Fruit fly (Drosophila melanogaster): ENCODE data around the gene CG14229.

The CG14229 gene

dm6 chrX:19696845-19697244 lies 1.8 kb upstream of the CG14229 start, which contains the start of gene Cdc42:
TSS of gene Cdc42 (plus strand) at chrX:19697091.
- no peak for TF ChIP-seq noc (tag; optimal IDR thresholded peaks at IDR 0.05)

- peak; percentile 77 for TF ChIP-seq noc (tag; optimal IDR thresholded peaks at IDR 0.05)
Observed at dm6 chrX:19692951-19693698, 1.9 kb downstream of the CG14229 start, which contains the start of gene Mer. TSS of gene Mer (minus strand) at chrX:19693500.

dm6 chrX:19690050-19690449 lies 5.0 kb downstream of the CG14229 start:
- TF ChIP-seq noc (tag; optimal IDR thresholded peaks at IDR 0.05) = no peak

dm6 chrX:19688848-19689247 lies 6.2 kb downstream of the CG14229 start, which contains the start of gene CG14227:
TSS of gene CG14227 (minus strand) at chrX:19688948.
- TF ChIP-seq noc (tag; optimal IDR thresholded peaks at IDR 0.05) = no peak

- no peak for TF ChIP-seq noc (tag; optimal IDR thresholded peaks at IDR 0.05)
Observed at dm6 chrX:19684048-19684447, 11.0 kb downstream of the CG14229 start.

- TF ChIP-seq noc (tag; optimal IDR thresholded peaks at IDR 0.05) = peak; percentile 42
Observed at dm6 chrX:19683040-19683875, 11.8 kb downstream of the CG14229 start, which contains the start of the genes dome and Ubqn. TSS of gene dome (minus strand) at chrX:19683518. TSS of gene Ubqn (plus strand) at chrX:19683808.

- no peak for TF ChIP-seq noc (tag; optimal IDR thresholded peaks at IDR 0.05)
Observed at dm6 chrX:19679207-19679606, 15.8 kb downstream of the CG14229 start.

dm6 chrX:19675662-19676061 lies 19.4 kb downstream of the CG14229 start, which contains the start of gene et:
TSS of gene et (minus strand) at chrX:19675891.
- TF ChIP-seq noc (tag; optimal IDR thresholded peaks at IDR 0.05) = no peak

- TF ChIP-seq noc (tag; optimal IDR thresholded peaks at IDR 0.05) = peak; percentile 99
Observed at dm6 chrX:19668405-19668804, 26.6 kb downstream of the CG14229 start.

- TF ChIP-seq noc (tag; optimal IDR thresholded peaks at IDR 0.05) = no peak
Observed at dm6 chrX:19667444-19668104, 27.5 kb downstream of the CG14229 start.

dm6 chrX:19666991-19667409 lies 28.1 kb downstream of the CG14229 start, which contains the start of gene Zw:
TSS of gene Zw (plus strand) at chrX:19667252.
- peak; percentile 26 for TF ChIP-seq noc (tag; optimal IDR thresholded peaks at IDR 0.05)

dm6 chrX:19665684-19666141 lies 29.3 kb downstream of the CG14229 start:
- TF ChIP-seq noc (tag; optimal IDR thresholded peaks at IDR 0.05) = peak; percentile 30

- TF ChIP-seq noc (tag; optimal IDR thresholded peaks at IDR 0.05) = no peak
Observed at dm6 chrX:19663859-19664728, 31.0 kb downstream of the CG14229 start, which contains the start of the genes CG14223 and Ssu72. TSS of gene CG14223 (minus strand) at chrX:19663971. TSS of gene Ssu72 (plus strand) at chrX:19664561.

dm6 chrX:19663196-19663858 lies 31.7 kb downstream of the CG14229 start:
- no peak for TF ChIP-seq noc (tag; optimal IDR thresholded peaks at IDR 0.05)

All from whole organism, larva.